Fruit fly (Drosophila melanogaster) whole organism, prepupa: ENCODE data around the gene CG10591.

Source experiments
- CG10631 ChIP-seq: fragments of 200-800 bp; sonication (Bioruptor generic); optimal IDR thresholded peaks from 2 replicates; lab custom pipeline; 2016; ENCODE audit warnings: missing biosample characterization, missing genetic modification characterization
- CG11294 ChIP-seq: fragments of 200-800 bp; sonication (Bioruptor generic); IDR thresholded peaks from 2 replicates; pipeline ENCODE4 v1.3.6; 2022; ENCODE audit warnings: missing biosample characterization, missing genetic modification characterization
- CG1621 ChIP-seq: fragments of 200-800 bp; sonication (Bioruptor generic); optimal IDR thresholded peaks from 3 replicates; lab custom pipeline; 2018; ENCODE audit warnings: missing biosample characterization, mild to moderate bottlenecking, missing genetic modification characterization
- CG7368 ChIP-seq: fragments of 200-800 bp; sonication (Bioruptor generic); optimal IDR thresholded peaks from 3 replicates; lab custom pipeline; 2016; ENCODE audit warnings: missing biosample characterization, missing genetic modification characterization
- Smox ChIP-seq: fragments of 200-800 bp; sonication (Bioruptor generic); optimal IDR thresholded peaks from 3 replicates; lab custom pipeline; 2016; ENCODE audit warnings: missing biosample characterization, missing genetic modification characterization
- acj6 ChIP-seq: fragments of 200-800 bp; sonication (Bioruptor generic); optimal IDR thresholded peaks from 3 replicates; lab custom pipeline; 2016; ENCODE audit warnings: missing biosample characterization, missing genetic modification characterization

dm6 chr3L:5551087-5551486 is 48.4 kb downstream of the CG10591 start, which contains the start of gene frm:
- TF ChIP-seq acj6 (GFP tag; lab: Kevin White, UChicago) (no peak), CG1621 (tag; lab: Kevin White, UChicago) (peak; percentile 92), CG7368 (GFP tag; lab: Kevin White, UChicago) (peak; percentile 1), Smox (GFP tag; lab: Kevin White, UChicago) (no peak), CG11294 (GFP tag; lab: Robert Waterston, UW) (no peak), CG10631 (no peak)
